Fruit fly (Drosophila melanogaster): ENCODE measurements around the gene CG11403.

The CG11403 gene

DNA sequence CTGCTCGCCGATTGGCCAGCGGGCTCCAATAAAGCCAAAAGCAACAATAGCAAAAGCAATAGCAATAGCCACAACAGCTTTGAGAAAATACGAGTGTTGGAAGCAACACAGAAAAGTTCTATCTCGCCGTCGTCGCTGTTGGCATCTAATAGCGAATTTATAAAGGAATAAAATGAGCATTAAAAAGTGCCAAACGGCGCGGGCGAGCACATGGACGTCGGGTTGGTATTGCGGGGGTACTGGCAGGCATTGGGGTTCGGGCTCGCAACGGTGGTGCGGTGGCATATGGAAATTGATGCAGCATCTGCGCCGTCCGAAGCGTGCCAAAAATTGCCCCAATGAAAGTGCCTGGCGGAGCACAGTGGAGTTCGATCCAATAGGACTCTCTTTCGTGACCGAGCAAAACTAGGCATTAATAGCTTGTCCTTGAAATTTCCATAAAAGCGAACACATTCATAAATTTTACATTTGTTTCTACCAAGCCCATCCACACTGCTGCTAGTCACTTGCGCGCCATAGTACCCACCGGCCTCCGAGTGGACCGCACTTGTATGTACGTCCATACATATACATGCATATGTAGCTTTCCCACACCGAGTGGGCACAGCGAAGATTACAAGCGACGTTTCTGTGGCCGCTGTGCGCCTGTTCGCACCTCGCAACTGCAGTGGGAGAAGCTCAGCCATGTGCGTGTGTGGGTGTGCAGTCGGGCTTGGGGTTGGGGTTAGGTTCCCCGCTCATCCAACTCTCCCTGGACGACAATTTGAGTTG lies 37.3 kb upstream of the CG11403 start (continued):
- peak; percentile 89 for TF ChIP-seq Smox (GFP tag; optimal IDR thresholded peaks at IDR 0.05)
- peak; percentile 94 for TF ChIP-seq CG34406 (GFP tag; optimal IDR thresholded peaks at IDR 0.05)
- peak; percentile 93 for TF ChIP-seq CG10631 (GFP tag; optimal IDR thresholded peaks at IDR 0.05)
- peak; percentile 99 for TF ChIP-seq eg (GFP tag; IDR thresholded peaks at IDR 0.05)
- TF ChIP-seq svp (GFP tag) = peak; percentile 99
- peak; percentile 98 for TF ChIP-seq CG8119 (GFP tag; IDR thresholded peaks at IDR 0.05)
- peak; percentile 98 for TF ChIP-seq dac (GFP tag; optimal IDR thresholded peaks at IDR 0.05)
- peak; percentile 86 for TF ChIP-seq Ets96B (tag; optimal IDR thresholded peaks at IDR 0.05)
- peak; percentile 94 for TF ChIP-seq achi (GFP tag; optimal IDR thresholded peaks at IDR 0.05)
- peak; percentile 93 for TF ChIP-seq Eip75B (GFP tag; optimal IDR thresholded peaks at IDR 0.05)
- TF ChIP-seq Blimp-1 (GFP tag; optimal IDR thresholded peaks at IDR 0.05) = no peak
- TF ChIP-seq Sox102F (GFP tag; optimal IDR thresholded peaks at IDR 0.05) = peak; percentile 91
- peak; percentile 94 for TF ChIP-seq Met (GFP tag; optimal IDR thresholded peaks at IDR 0.05)
- TF ChIP-seq CG15336 (GFP tag; IDR thresholded peaks at IDR 0.05) = peak; percentile 98
- TF ChIP-seq CG1621 (tag; optimal IDR thresholded peaks at IDR 0.05) = peak; percentile 89
- peak; percentile 98 for TF ChIP-seq Eip78C (GFP tag)
- TF ChIP-seq dsx (GFP tag; optimal IDR thresholded peaks at IDR 0.05; ENCODE audit: poor library complexity, severe bottlenecking) = peak; percentile 70
- TF ChIP-seq salr (GFP tag; optimal IDR thresholded peaks at IDR 0.05) = peak; percentile 80 to 94
- peak; percentile 85 for TF ChIP-seq CG6808 (GFP tag; optimal IDR thresholded peaks at IDR 0.05)
- TF ChIP-seq spab (GFP tag; optimal IDR thresholded peaks at IDR 0.05) = peak; percentile 88
- TF ChIP-seq CG6276 (GFP tag; optimal IDR thresholded peaks at IDR 0.05) = peak; percentile 97
- peak; percentile 96 for TF ChIP-seq acj6 (GFP tag; optimal IDR thresholded peaks at IDR 0.05)
- peak; percentile 32 for TF ChIP-seq Hr38 (GFP tag; optimal IDR thresholded peaks at IDR 0.05)
- TF ChIP-seq ss (GFP tag; optimal IDR thresholded peaks at IDR 0.05) = peak; percentile 80 to 89
- TF ChIP-seq CG3919 (GFP tag; optimal IDR thresholded peaks at IDR 0.05) = peak; percentile 97
- TF ChIP-seq vri (GFP tag; optimal IDR thresholded peaks at IDR 0.05) = peak; percentile 84
- peak; percentile 73 for TF ChIP-seq CG6854 (GFP tag; optimal IDR thresholded peaks at IDR 0.05)
- TF ChIP-seq Hr39 (GFP tag; optimal IDR thresholded peaks at IDR 0.05) = peak; percentile 95
- TF ChIP-seq CG32006 (GFP tag; optimal IDR thresholded peaks at IDR 0.05) = peak; percentile 99
- TF ChIP-seq Hr4 (GFP tag; optimal IDR thresholded peaks at IDR 0.05) = peak; percentile 98
- peak; percentile 97 for TF ChIP-seq CG6163 (GFP tag; IDR thresholded peaks at IDR 0.05)
- TF ChIP-seq lz (GFP tag; optimal IDR thresholded peaks at IDR 0.05) = peak; percentile 93
- peak; percentile 76 for TF ChIP-seq CG9139 (GFP tag; optimal IDR thresholded peaks at IDR 0.05)
- peak; percentile 94 for TF ChIP-seq Sox15 (GFP tag; optimal IDR thresholded peaks at IDR 0.05)
- peak; percentile 89 for TF ChIP-seq CG10669 (GFP tag; optimal IDR thresholded peaks at IDR 0.05)
- TF ChIP-seq esn (GFP tag; optimal IDR thresholded peaks at IDR 0.05) = peak; percentile 93
- TF ChIP-seq CG11902 (GFP tag; optimal IDR thresholded peaks at IDR 0.05) = peak; percentile 92
- peak; percentile 91 for TF ChIP-seq topi (GFP tag; optimal IDR thresholded peaks at IDR 0.05)
- TF ChIP-seq Sox14 (GFP tag; optimal IDR thresholded peaks at IDR 0.05) = peak; percentile 95
- TF ChIP-seq CG16779 (tag; optimal IDR thresholded peaks at IDR 0.05) = peak; percentile 90
- TF ChIP-seq Ets21C (GFP tag; optimal IDR thresholded peaks at IDR 0.05) = peak; percentile 87
- peak; percentile 98 for TF ChIP-seq net (GFP tag; optimal IDR thresholded peaks at IDR 0.05)
- peak; percentile 94 for TF ChIP-seq CG31627 (GFP tag; optimal IDR thresholded peaks at IDR 0.05)
